Fruit fly (Drosophila melanogaster) whole organism, embryonic: ENCODE results near the gene sunn.

Source experiments
- Atf6 ChIP-seq: fragments of 200-800 bp; sonication (Bioruptor generic); IDR thresholded peaks from 2 replicates; pipeline ENCODE4 v1.3.6; 2022; ENCODE audit warnings: missing biosample characterization, missing genetic modification characterization
- CG11723 ChIP-seq: fragments of 200-800 bp; sonication (Bioruptor generic); optimal IDR thresholded peaks from 2 replicates; lab custom pipeline; 2017; ENCODE audit warnings: missing biosample characterization, mild to moderate bottlenecking, missing genetic modification characterization
- CG12104 ChIP-seq: fragments of 200-800 bp; sonication (Bioruptor generic); optimal IDR thresholded peaks from 3 replicates; lab custom pipeline; 2016; ENCODE audit warnings: missing biosample characterization, missing genetic modification characterization
- CG12391 ChIP-seq: fragments of 200-800 bp; sonication (Bioruptor generic); optimal IDR thresholded peaks from 3 replicates; lab custom pipeline; 2018; ENCODE audit warnings: missing biosample characterization, mild to moderate bottlenecking, missing genetic modification characterization, moderate library complexity
- CG12769 ChIP-seq: fragments of 200-800 bp; sonication (Bioruptor generic); optimal IDR thresholded peaks from 2 replicates; lab custom pipeline; 2019; ENCODE audit warnings: missing biosample characterization, mild to moderate bottlenecking, missing genetic modification characterization, moderate library complexity
- CG14965 ChIP-seq: fragments of 200-800 bp; sonication (Bioruptor generic); optimal IDR thresholded peaks from 2 replicates; lab custom pipeline; 2016; ENCODE audit warnings: missing biosample characterization, missing genetic modification characterization, borderline replicate concordance
- CG15269 ChIP-seq: fragments of 200-800 bp; sonication (Bioruptor generic); optimal IDR thresholded peaks from 2 replicates; lab custom pipeline; 2018; ENCODE audit warnings: missing biosample characterization, mild to moderate bottlenecking, missing genetic modification characterization, moderate library complexity
- CG16815 ChIP-seq: fragments of 200-800 bp; sonication (Bioruptor generic); optimal IDR thresholded peaks from 3 replicates; lab custom pipeline; 2017; ENCODE audit warnings: missing biosample characterization, mild to moderate bottlenecking, missing genetic modification characterization
- CG17568 ChIP-seq: fragments of 200-800 bp; sonication (Bioruptor generic); optimal IDR thresholded peaks from 2 replicates; lab custom pipeline; 2018; ENCODE audit warnings: missing biosample characterization, mild to moderate bottlenecking, missing genetic modification characterization, moderate library complexity
- CG18011 ChIP-seq: fragments of 200-800 bp; sonication (Bioruptor generic); optimal IDR thresholded peaks from 2 replicates; lab custom pipeline; 2017; ENCODE audit warnings: missing biosample characterization, missing genetic modification characterization, mild to moderate bottlenecking, moderate library complexity, missing genotype
- CG18599 ChIP-seq: fragments of 200-800 bp; sonication (Bioruptor generic); optimal IDR thresholded peaks from 3 replicates; lab custom pipeline; 2017; ENCODE audit warnings: missing biosample characterization, missing genetic modification characterization, mild to moderate bottlenecking, moderate library complexity, missing genetic modification reagents
- CG43689 ChIP-seq: fragments of 200-800 bp; sonication (Bioruptor generic); IDR thresholded peaks from 2 replicates; pipeline ENCODE4 v1.3.6; 2022; ENCODE audit warnings: missing biosample characterization, missing genetic modification characterization
- CG7556 ChIP-seq: fragments of 200-800 bp; sonication (Bioruptor generic); optimal IDR thresholded peaks from 2 replicates; lab custom pipeline; 2017; ENCODE audit warnings: missing biosample characterization, mild to moderate bottlenecking, missing genetic modification characterization
- CG7839 ChIP-seq: fragments of 200-800 bp; sonication (Bioruptor generic); optimal IDR thresholded peaks from 3 replicates; lab custom pipeline; 2018; ENCODE audit warnings: missing biosample characterization, mild to moderate bottlenecking, missing genetic modification characterization, moderate library complexity
- CG7963 ChIP-seq: fragments of 200-800 bp; sonication (Bioruptor generic); IDR thresholded peaks from 3 replicates; pipeline ENCODE4 v1.3.6; 2022; ENCODE audit warnings: missing biosample characterization, missing genetic modification characterization; ENCODE audit not compliant: partially characterized antibody
- Dp ChIP-seq: fragments of 200-800 bp; sonication (Bioruptor generic); optimal IDR thresholded peaks from 2 replicates; lab custom pipeline; 2018; ENCODE audit warnings: missing biosample characterization, mild to moderate bottlenecking, missing genetic modification characterization, moderate library complexity
- Elba2 ChIP-seq: fragments of 200-800 bp; sonication (Bioruptor generic); optimal IDR thresholded peaks from 3 replicates; lab custom pipeline; 2016; ENCODE audit warnings: missing biosample characterization, missing genetic modification characterization
- GATAe ChIP-seq: fragments of 200-800 bp; sonication (Bioruptor generic); conservative IDR thresholded peaks from 2 replicates; pipeline ENCODE4 v1.3.6; 2022; ENCODE audit warnings: missing biosample characterization, missing genetic modification characterization
- HmgD ChIP-seq: fragments of 200-800 bp; sonication (Bioruptor generic); optimal IDR thresholded peaks from 3 replicates; lab custom pipeline; 2016; ENCODE audit warnings: missing biosample characterization, missing genetic modification characterization
- Hmr ChIP-seq: fragments of 200-800 bp; sonication (Bioruptor generic); optimal IDR thresholded peaks from 3 replicates; lab custom pipeline; 2017; ENCODE audit warnings: mild to moderate bottlenecking, missing biosample characterization, missing genetic modification reagents, missing genetic modification characterization
- Hr3 ChIP-seq: fragments of 200-800 bp; sonication (Bioruptor generic); optimal IDR thresholded peaks from 3 replicates; lab custom pipeline; 2016; ENCODE audit warnings: missing biosample characterization, missing genetic modification characterization
- Max ChIP-seq: fragments of 200-800 bp; sonication (Bioruptor generic); optimal IDR thresholded peaks from 2 replicates; lab custom pipeline; 2016; ENCODE audit warnings: missing biosample characterization, mild to moderate bottlenecking, missing genetic modification characterization
- Opbp ChIP-seq: fragments of 200-800 bp; sonication (Bioruptor generic); IDR thresholded peaks from 3 replicates; pipeline ENCODE4 v1.3.6; 2022; ENCODE audit warnings: missing biosample characterization, missing genetic modification characterization; ENCODE audit not compliant: partially characterized antibody
- PHDP ChIP-seq: fragments of 200-800 bp; sonication (Bioruptor generic); optimal IDR thresholded peaks from 3 replicates; lab custom pipeline; 2018; ENCODE audit warnings: missing biosample characterization, mild to moderate bottlenecking, missing genetic modification characterization, moderate library complexity
- Poxn ChIP-seq: fragments of 200-800 bp; sonication (Bioruptor generic); IDR thresholded peaks from 2 replicates; pipeline ENCODE4 v1.3.6; 2022; ENCODE audit warnings: missing biosample characterization, missing genetic modification characterization
- Side ChIP-seq: fragments of 200-800 bp; sonication (Bioruptor generic); optimal IDR thresholded peaks from 2 replicates; lab custom pipeline; 2016; ENCODE audit warnings: missing biosample characterization, missing genetic modification characterization
- cg ChIP-seq: fragments of 200-800 bp; sonication (Bioruptor generic); optimal IDR thresholded peaks from 3 replicates; lab custom pipeline; 2019; ENCODE audit warnings: missing biosample characterization, mild to moderate bottlenecking, missing genetic modification characterization, moderate library complexity
- da ChIP-seq: fragments of 200-800 bp; sonication (Bioruptor generic); optimal IDR thresholded peaks from 2 replicates; lab custom pipeline; 2016; ENCODE audit warnings: missing biosample characterization, missing genetic modification characterization
- esg ChIP-seq: fragments of 200-800 bp; sonication (Bioruptor generic); conservative IDR thresholded peaks from 2 replicates; pipeline ENCODE4 v1.3.6; 2022; ENCODE audit warnings: missing biosample characterization, missing genetic modification characterization
- ewg ChIP-seq: fragments of 200-800 bp; sonication (Bioruptor generic); optimal IDR thresholded peaks from 3 replicates; lab custom pipeline; 2017; ENCODE audit warnings: mild to moderate bottlenecking, missing biosample characterization, missing genetic modification reagents, missing genetic modification characterization
- fd102C ChIP-seq: fragments of 200-800 bp; sonication (Bioruptor generic); optimal IDR thresholded peaks from 2 replicates; lab custom pipeline; 2018; ENCODE audit warnings: missing biosample characterization, mild to moderate bottlenecking, missing genetic modification characterization, moderate library complexity
- fd96Cb ChIP-seq: fragments of 200-800 bp; sonication (Bioruptor generic); optimal IDR thresholded peaks from 2 replicates; lab custom pipeline; 2018; ENCODE audit warnings: missing biosample characterization, mild to moderate bottlenecking, missing genetic modification characterization, moderate library complexity
- gcm2 ChIP-seq: fragments of 200-800 bp; sonication (Bioruptor generic); optimal IDR thresholded peaks from 2 replicates; lab custom pipeline; 2016; ENCODE audit warnings: missing biosample characterization, missing genetic modification characterization
- grau ChIP-seq: fragments of 200-800 bp; optimal IDR thresholded peaks from 3 replicates; lab custom pipeline; 2019; ENCODE audit warnings: missing biosample characterization, mild to moderate bottlenecking, missing genetic modification characterization, moderate library complexity
- h ChIP-seq: fragments of >200 bp; optimal IDR thresholded peaks from 2 replicates; lab custom pipeline; 2017
- hb ChIP-seq: fragments of 200-800 bp; sonication (Bioruptor generic); IDR thresholded peaks from 3 replicates; pipeline ENCODE4 v1.3.6; 2022; ENCODE audit warnings: missing biosample characterization, missing genetic modification characterization; ENCODE audit not compliant: partially characterized antibody
- hbn ChIP-seq: fragments of 200-800 bp; sonication (Bioruptor generic); IDR thresholded peaks from 2 replicates; pipeline ENCODE4 v1.3.6; 2022; ENCODE audit warnings: missing biosample characterization, missing genetic modification characterization; ENCODE audit not compliant: partially characterized antibody
- hkb ChIP-seq, 2 experiments: fragments of 200-800 bp in 1 of 2; fragments of >200 bp in 1 of 2; sonication (Bioruptor generic) in 1 of 2; IDR thresholded peaks in 1 of 2; optimal IDR thresholded peaks in 1 of 2; 2 replicates each; pipeline versions ENCODE4 v1.3.6 to Lab custom; 2017 to 2022; ENCODE audit warnings: missing biosample characterization in 1 of 2, missing genetic modification characterization in 1 of 2
- jing ChIP-seq: fragments of 200-800 bp; sonication (Bioruptor generic); optimal IDR thresholded peaks from 2 replicates; lab custom pipeline; 2018; ENCODE audit warnings: missing biosample characterization, mild to moderate bottlenecking, missing genetic modification characterization
- mam ChIP-seq: fragments of 200-800 bp; sonication (Bioruptor generic); optimal IDR thresholded peaks from 3 replicates; lab custom pipeline; 2016; ENCODE audit warnings: missing biosample characterization, missing genetic modification characterization
- nmo ChIP-seq: fragments of 200-800 bp; sonication (Bioruptor generic); optimal IDR thresholded peaks from 2 replicates; lab custom pipeline; 2018; ENCODE audit warnings: missing biosample characterization, mild to moderate bottlenecking, missing genetic modification characterization, moderate library complexity
- pan ChIP-seq, 4 experiments: fragments of >200 bp in 3 of 4; fragments of 200-800 bp in 1 of 4; sonication (Bioruptor generic) in 1 of 4; optimal IDR thresholded peaks in 3 of 4; IDR thresholded peaks in 1 of 4; 2 replicates each; pipeline versions ENCODE4 v1.3.6 to Lab custom; 2017 to 2022; ENCODE audit warnings: missing biosample characterization in 2 of 4, missing genetic modification characterization in 2 of 4, mixed read lengths in 1 of 4
- pita ChIP-seq: fragments of 200-800 bp; sonication (Bioruptor generic); optimal IDR thresholded peaks from 2 replicates; lab custom pipeline; 2017; ENCODE audit warnings: missing biosample characterization, mild to moderate bottlenecking, missing genetic modification characterization
- prd ChIP-seq, 3 experiments: fragments of >200 bp in 2 of 3; fragments of 200-800 bp in 1 of 3; sonication (Bioruptor generic) in 1 of 3; optimal IDR thresholded peaks in 2 of 3; IDR thresholded peaks in 1 of 3; 2 replicates in 2 of 3; 3 replicates in 1 of 3; pipeline versions ENCODE4 v1.3.6 to Lab custom; 2017 to 2022; ENCODE audit warnings: missing biosample characterization in 1 of 3, missing genetic modification characterization in 1 of 3
- run ChIP-seq: fragments of 200-800 bp; sonication (Bioruptor generic); optimal IDR thresholded peaks from 3 replicates; lab custom pipeline; 2018; ENCODE audit warnings: missing biosample characterization, mild to moderate bottlenecking, missing genetic modification characterization
- sob ChIP-seq: fragments of 200-800 bp; sonication (Bioruptor generic); IDR thresholded peaks from 2 replicates; pipeline ENCODE4 v1.3.6; 2022; ENCODE audit warnings: missing biosample characterization, missing genetic modification characterization
- sr ChIP-seq: fragments of 200-800 bp; sonication (Bioruptor generic); IDR thresholded peaks from 3 replicates; pipeline ENCODE4 v1.3.6; 2022; ENCODE audit warnings: missing biosample characterization, missing genetic modification characterization
- stc ChIP-seq: fragments of 200-800 bp; sonication (Bioruptor generic); IDR thresholded peaks from 2 replicates; pipeline ENCODE4 v1.3.6; 2022; ENCODE audit warnings: missing biosample characterization, missing genetic modification characterization

The sunn gene

DNA sequence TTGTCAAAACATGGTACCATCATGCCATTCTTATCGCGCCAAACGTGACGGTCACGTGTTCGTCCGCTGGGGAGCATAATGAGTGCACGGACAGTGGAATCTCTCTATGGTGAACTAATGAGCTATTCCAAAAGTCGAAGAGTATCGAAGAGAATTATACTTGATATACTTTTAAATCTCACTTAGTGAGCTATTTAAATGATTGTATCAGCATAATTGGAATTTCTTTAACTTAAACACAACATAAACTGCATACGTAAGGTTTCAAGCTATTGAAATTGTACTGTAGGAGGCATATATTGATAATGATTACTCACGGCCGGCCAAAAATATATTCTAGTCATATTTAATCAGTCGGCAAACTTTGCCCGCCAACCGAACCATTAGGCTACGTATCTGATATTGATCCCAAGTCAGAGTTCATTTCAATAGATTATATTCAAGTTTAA is 6.6 kb upstream of the sunn start (continued):
- TF ChIP-seq ewg (no peak), CG11723 (GFP tag; lab: Kevin White, UChicago) (no peak), nmo (GFP tag; lab: Kevin White, UChicago) (no peak), grau (tag; lab: Kevin White, UChicago) (peak; percentile 89), Hmr (GFP tag; lab: Kevin White, UChicago) (peak; percentile 38), sob (GFP tag; lab: Robert Waterston, UW) (0 out of 2 replicates have a peak, but pooled peaks have one; percentile 6), jing (no peak), Dp (GFP tag; lab: Kevin White, UChicago) (no peak), fd102C (GFP tag; lab: Kevin White, UChicago) (no peak), cg (GFP tag; lab: Kevin White, UChicago) (no peak), gcm2 (GFP tag; lab: Kevin White, UChicago) (no peak), Elba2 (GFP tag; lab: Kevin White, UChicago) (no peak), CG43689 (GFP tag; lab: Robert Waterston, UW) (no peak), Opbp (GFP tag; lab: Robert Waterston, UW) (no peak), CG7839 (peak; percentile 38), CG17568 (no peak), CG12391 (tag; lab: Kevin White, UChicago) (no peak), PHDP (tag; lab: Kevin White, UChicago) (peak; percentile 41), CG16815 (GFP tag; lab: Kevin White, UChicago) (no peak), CG14965 (GFP tag; lab: Kevin White, UChicago) (no peak), pan (optimal IDR thresholded peaks at IDR 0.05; lab: Kevin White, UChicago) (no peak), pan (GFP tag; optimal IDR thresholded peaks at IDR 0.05 in 1 of 2, IDR thresholded peaks at IDR 0.05 in 1 of 2) (no peak), da (GFP tag; lab: Kevin White, UChicago) (no peak), Hr3 (no peak), prd (optimal IDR thresholded peaks at IDR 0.05; lab: Kevin White, UChicago) (no peak), prd (GFP tag; IDR thresholded peaks at IDR 0.05; lab: Robert Waterston, UW) (no peak; the same call in 2 of the 3 replicates), Side (GFP tag; lab: Kevin White, UChicago) (no peak), hbn (GFP tag; lab: Robert Waterston, UW) (no peak), hb (GFP tag; lab: Robert Waterston, UW) (no peak), h (lab: Kevin White, UChicago) (no peak), Atf6 (GFP tag; lab: Robert Waterston, UW) (no peak), pita (GFP tag; lab: Kevin White, UChicago) (no peak), mam (GFP tag; lab: Kevin White, UChicago) (peak; percentile 31), CG7963 (GFP tag; lab: Robert Waterston, UW) (no peak), CG7556 (GFP tag; lab: Kevin White, UChicago) (no peak), CG12104 (GFP tag; lab: Kevin White, UChicago) (no peak), HmgD (GFP tag; lab: Kevin White, UChicago) (no peak), fd96Cb (tag; lab: Kevin White, UChicago) (no peak), CG12769 (tag; lab: Kevin White, UChicago) (peak; percentile 52), CG15269 (tag; lab: Kevin White, UChicago) (peak; percentile 24), esg (GFP tag; lab: Robert Waterston, UW) (no peak), GATAe (GFP tag; lab: Robert Waterston, UW) (no peak), Max (GFP tag; lab: Kevin White, UChicago) (no peak), stc (GFP tag; lab: Robert Waterston, UW) (no peak), Poxn (GFP tag; lab: Robert Waterston, UW) (no peak), CG18011 (no peak), sr (GFP tag; lab: Robert Waterston, UW) (no peak), hkb (optimal IDR thresholded peaks at IDR 0.05; lab: Kevin White, UChicago) (no peak), hkb (GFP tag; IDR thresholded peaks at IDR 0.05; lab: Robert Waterston, UW) (0 out of 2 replicates have a peak, but pooled peaks have one; percentile 26), run (no peak), CG18599 (GFP tag; lab: Kevin White, UChicago) (peak; percentile 42)
